Worm (Caenorhabditis elegans): ENCODE results near the gene che-2.

ce11 chrX:440420-440819 lies 40.8 kb upstream of the che-2 start:
- TF ChIP-seq him-1 (tag; optimal IDR thresholded peaks at IDR 0.05) = no peak
- TF ChIP-seq W03F9.2 (tag; optimal IDR thresholded peaks at IDR 0.05) = no peak
- no peak for TF ChIP-seq dao-5 (tag; optimal IDR thresholded peaks at IDR 0.05)
